Worm (Caenorhabditis elegans): ENCODE results near the gene rsf-1.

DNA sequence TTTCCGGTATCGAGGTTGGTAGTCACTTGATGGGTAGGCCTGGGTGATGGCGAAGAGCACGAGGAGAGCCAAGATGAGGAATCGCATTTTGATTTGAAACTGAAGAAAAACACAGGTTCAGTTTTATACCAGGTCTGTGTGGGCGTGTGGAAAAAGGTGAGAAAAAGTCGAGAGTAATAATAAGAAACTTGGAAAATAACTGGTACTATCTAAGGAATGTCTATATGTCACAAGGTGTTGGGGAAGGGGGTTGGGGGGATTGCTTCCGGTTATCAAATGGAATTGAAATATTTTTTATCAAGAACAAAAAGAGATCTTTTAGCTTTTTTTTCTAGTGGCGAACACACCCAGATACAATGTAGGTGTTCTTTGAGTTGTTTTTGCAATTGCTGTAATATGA lies 13.4 kb downstream of the rsf-1 start, which contains the start of gene nlp-51:
- no peak for TF ChIP-seq ama-1 (optimal IDR thresholded peaks at IDR 0.05)
- no peak for TF ChIP-seq F13C5.2 (tag; optimal IDR thresholded peaks at IDR 0.05)
- TF ChIP-seq hnd-1 (tag; optimal IDR thresholded peaks at IDR 0.05) = no peak
- TF ChIP-seq flt-1 (GFP tag; IDR thresholded peaks at IDR 0.05) = no peak
- TF ChIP-seq ceh-36 (tag; optimal IDR thresholded peaks at IDR 0.05) = no peak
- no peak for TF ChIP-seq tbx-11 (GFP tag; IDR thresholded peaks at IDR 0.05)

Measured in whole organism, early embryonic.